Worm (Caenorhabditis elegans): Measurements from ENCODE around the gene srt-54.

The srt-54 gene

ce11 chrII:163229-163628 is 46.2 kb downstream of the srt-54 start:
- TF ChIP-seq ceh-16 (tag; optimal IDR thresholded peaks at IDR 0.05) (no peak), ztf-11 (tag; optimal IDR thresholded peaks at IDR 0.05) (no peak), skn-1 (tag; optimal IDR thresholded peaks at IDR 0.05) (no peak), egl-27 (tag; optimal IDR thresholded peaks at IDR 0.05) (no peak), nhr-76 (tag; optimal IDR thresholded peaks at IDR 0.05) (no peak), aly-2 (tag; optimal IDR thresholded peaks at IDR 0.05) (no peak), zag-1 (tag; optimal IDR thresholded peaks at IDR 0.05) (no peak), nhr-28 (tag; optimal IDR thresholded peaks at IDR 0.05) (no peak), unc-62 (GFP tag; optimal IDR thresholded peaks at IDR 0.05) (no peak), nfya-1 (tag; optimal IDR thresholded peaks at IDR 0.05; ENCODE audit: insufficient read depth) (no peak), hmg-11 (tag; optimal IDR thresholded peaks at IDR 0.05) (no peak), pqm-1 (tag; optimal IDR thresholded peaks at IDR 0.05) (no peak), mml-1 (tag; optimal IDR thresholded peaks at IDR 0.05) (no peak)
